Fruit fly (Drosophila melanogaster) whole organism, pupa: ENCODE data around the gene CG4991.

Experiments used
- CG12605 ChIP-seq: fragments of 200-800 bp; sonication (Bioruptor generic); IDR thresholded peaks from 2 replicates; pipeline ENCODE4 v1.3.6; 2022; ENCODE audit warnings: missing biosample characterization, missing genetic modification characterization
- CG34367 ChIP-seq: fragments of 200-800 bp; sonication (Bioruptor generic); optimal IDR thresholded peaks from 2 replicates; lab custom pipeline; 2018; ENCODE audit warnings: missing biosample characterization, mild to moderate bottlenecking, missing genetic modification characterization
- CG9948 ChIP-seq: fragments of 200-800 bp; sonication (Bioruptor generic); optimal IDR thresholded peaks from 2 replicates; lab custom pipeline; 2018; ENCODE audit warnings: missing biosample characterization, mild to moderate bottlenecking, missing genetic modification characterization, moderate library complexity
- Pif1B ChIP-seq: fragments of 200-800 bp; sonication (Bioruptor generic); optimal IDR thresholded peaks from 3 replicates; lab custom pipeline; 2016; ENCODE audit warnings: missing biosample characterization, missing genetic modification characterization
- gl ChIP-seq: fragments of 200-800 bp; sonication (Bioruptor generic); optimal IDR thresholded peaks from 2 replicates; lab custom pipeline; 2018; ENCODE audit warnings: missing biosample characterization, mild to moderate bottlenecking, missing genetic modification characterization

DNA sequence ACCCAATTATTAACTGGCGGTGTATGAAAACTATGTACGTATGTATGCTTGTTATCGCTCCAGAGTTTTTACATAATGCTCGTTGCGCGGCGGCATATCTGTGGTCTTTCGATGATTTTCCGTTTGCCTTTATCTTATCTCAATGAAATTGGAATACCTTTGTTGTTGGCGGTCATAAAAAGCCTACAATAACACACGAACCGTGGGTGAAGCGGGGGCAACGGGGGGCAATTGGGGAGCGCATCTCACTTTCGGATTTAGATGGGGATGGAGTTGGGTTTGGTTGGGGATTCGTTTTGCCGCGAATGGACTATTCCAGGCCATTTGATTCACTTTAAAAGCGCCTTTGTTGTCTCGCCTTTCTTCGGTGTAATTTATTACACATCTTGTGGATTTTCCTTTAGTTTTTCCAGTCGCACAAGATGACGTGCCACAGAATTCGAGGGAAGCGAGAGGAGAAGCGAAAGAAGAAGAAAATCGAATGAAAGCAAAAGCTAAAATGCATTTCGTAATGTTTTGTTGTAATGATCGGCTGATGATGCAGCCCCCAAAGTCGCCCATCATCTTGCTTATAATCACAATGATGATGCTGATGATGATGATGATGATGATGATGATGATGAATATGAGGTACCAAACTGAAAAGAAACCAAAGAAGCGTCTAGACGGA, 30.9 kb downstream of the CG4991 start:
- TF ChIP-seq CG9948 (tag; lab: Kevin White, UChicago) (no peak), gl (tag; lab: Kevin White, UChicago) (no peak), CG12605 (GFP tag; lab: Robert Waterston, UW) (no peak), CG34367 (no peak), Pif1B (no peak)
